Worm (Caenorhabditis elegans) whole organism, L3 larva: ENCODE results near the gene Y43D4A.5.

Experiments
- ama-1 ChIP-seq: fragments of 150-350 bp; optimal IDR thresholded peaks from 2 replicates; lab custom pipeline; 2018
- elt-3 ChIP-seq, 3 experiments: fragments of 150-350 bp in 1 of 3; sonication (generic microtip) in 2 of 3; optimal IDR thresholded peaks; 2 replicates in 2 of 3; 4 replicates in 1 of 3; lab custom pipeline; 2014 to 2017; ENCODE audit warnings: missing biosample characterization in 3 of 3, missing genetic modification characterization in 3 of 3
- lsy-12 ChIP-seq: sonication (generic microtip); optimal IDR thresholded peaks from 2 replicates; lab custom pipeline; 2016; ENCODE audit warnings: mild to moderate bottlenecking, missing genetic modification characterization, missing compliant biosample characterization
- unc-62 ChIP-seq: fragments of 150-350 bp; sonication (generic microtip); optimal IDR thresholded peaks from 4 replicates; lab custom pipeline; 2014; ENCODE audit warnings: missing biosample characterization, missing genetic modification reagents, missing genetic modification characterization

DNA sequence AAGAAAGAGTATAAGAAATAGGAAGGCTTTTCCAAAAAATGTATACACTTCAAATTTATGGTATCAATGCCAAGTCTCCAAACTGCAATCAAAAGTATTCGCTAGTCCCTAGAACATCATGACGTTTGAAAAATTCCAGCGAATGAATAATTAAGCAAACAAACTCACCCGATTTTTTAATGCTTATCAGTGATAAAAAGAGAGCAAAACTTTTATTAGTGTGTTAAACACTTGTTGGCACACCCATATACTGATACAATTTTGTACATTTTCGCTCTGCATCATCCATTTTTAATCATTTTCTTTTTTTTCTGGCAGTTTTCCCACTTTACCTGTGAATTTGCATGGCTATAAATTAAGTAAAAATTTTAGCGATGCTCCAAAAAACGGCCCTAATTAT, 39.6 kb upstream of the Y43D4A.5 start, which contains the start of gene Y51H4A.25:
- TF ChIP-seq unc-62 (GFP tag; lab: Kevin White, UChicago) (no peak), elt-3 (tag; optimal IDR thresholded peaks at IDR 0.05; lab: Kevin White, UChicago) (no peak), lsy-12 (tag; lab: Kevin White, UChicago) (no peak), ama-1 (lab: Kevin White, UChicago) (no peak)
